Fruit fly (Drosophila melanogaster) whole organism, wandering third instar larva: Measurements from ENCODE around the gene CG31279.
A peak's percentile ranks its signal among the peaks of the same experiment; 100 is the strongest.

Experiments used
- Abd-B ChIP-seq: fragments of >200 bp; optimal IDR thresholded peaks from 2 replicates; lab custom pipeline; 2017; ENCODE audit warnings: missing biosample characterization, missing genetic modification characterization
- CG32264 ChIP-seq: fragments of 200-800 bp; sonication (Bioruptor generic); optimal IDR thresholded peaks from 2 replicates; lab custom pipeline; 2016; ENCODE audit warnings: missing biosample characterization, missing genetic modification characterization
- Dfd ChIP-seq: fragments of >200 bp; optimal IDR thresholded peaks from 2 replicates; lab custom pipeline; 2017; ENCODE audit warnings: missing biosample characterization, missing genetic modification characterization
- GATAd ChIP-seq: sonication (Bioruptor generic); optimal IDR thresholded peaks from 2 replicates; lab custom pipeline; 2016; ENCODE audit warnings: missing biosample characterization, missing genetic modification characterization
- HLH106 ChIP-seq: fragments of 200-800 bp; optimal IDR thresholded peaks from 3 replicates; lab custom pipeline; 2019; ENCODE audit warnings: missing biosample characterization, mild to moderate bottlenecking, missing genetic modification characterization, moderate library complexity
- Hnf4 ChIP-seq: fragments of 200-800 bp; sonication (Bioruptor generic); optimal IDR thresholded peaks from 2 replicates; lab custom pipeline; 2016; ENCODE audit warnings: missing biosample characterization, mild to moderate bottlenecking, missing genetic modification characterization
- Hr83 ChIP-seq: fragments of 200-300 bp; sonication (Bioruptor generic); optimal IDR thresholded peaks from 2 replicates; lab custom pipeline; 2016; ENCODE audit warnings: missing biosample characterization, mild to moderate bottlenecking, missing genetic modification characterization, moderate library complexity; ENCODE audit not compliant: poor library complexity, severe bottlenecking
- Jra ChIP-seq: sonication (Bioruptor generic); optimal IDR thresholded peaks from 2 replicates; lab custom pipeline; 2016; ENCODE audit warnings: missing biosample characterization, missing genetic modification characterization
- Mio ChIP-seq: sonication (Bioruptor generic); optimal IDR thresholded peaks from 2 replicates; lab custom pipeline; 2016; ENCODE audit warnings: missing biosample characterization, missing genetic modification characterization
- Myc ChIP-seq: fragments of >200 bp; optimal IDR thresholded peaks from 2 replicates; lab custom pipeline; 2017
- N ChIP-seq: fragments of >200 bp; optimal IDR thresholded peaks from 2 replicates; lab custom pipeline; 2018; ENCODE audit warnings: missing biosample characterization, missing external identifiers, missing genetic modification characterization
- Rel ChIP-seq, 2 experiments: fragments of 200-800 bp; sonication (Bioruptor generic) in 1 of 2; optimal IDR thresholded peaks; 2 replicates in 1 of 2; 3 replicates in 1 of 2; lab custom pipeline; 2016 to 2019; ENCODE audit warnings: mild to moderate bottlenecking in 2 of 2, missing biosample characterization in 2 of 2, missing genetic modification characterization in 2 of 2, moderate library complexity in 1 of 2
- Sp1 ChIP-seq: fragments of 200-800 bp; sonication (Bioruptor generic); optimal IDR thresholded peaks from 3 replicates; lab custom pipeline; 2019; ENCODE audit warnings: missing biosample characterization, mild to moderate bottlenecking, missing genetic modification characterization, moderate library complexity
- Vsx2 ChIP-seq: fragments of 200-300, 225-300 bp; sonication (Bioruptor generic); optimal IDR thresholded peaks from 2 replicates; lab custom pipeline; 2018; ENCODE audit warnings: missing biosample characterization, missing genetic modification characterization; ENCODE audit not compliant: partially characterized antibody
- br ChIP-seq: fragments of 200-800 bp; sonication (Bioruptor generic); optimal IDR thresholded peaks from 2 replicates; lab custom pipeline; 2016; ENCODE audit warnings: missing biosample characterization, missing genetic modification characterization
- brk ChIP-seq: fragments of 200-800 bp; sonication (Bioruptor generic); optimal IDR thresholded peaks from 2 replicates; lab custom pipeline; 2016; ENCODE audit warnings: missing biosample characterization, mild to moderate bottlenecking, missing genetic modification characterization
- dl ChIP-seq, 2 experiments: fragments of 175-275, 200-275 bp in 1 of 2; fragments of 200-275 bp in 1 of 2; sonication (Bioruptor generic); optimal IDR thresholded peaks; lab custom pipeline; 2018; ENCODE audit warnings: mild to moderate bottlenecking in 2 of 2, missing biosample characterization in 2 of 2, missing genetic modification characterization in 2 of 2, moderate library complexity in 2 of 2; ENCODE audit not compliant: partially characterized antibody in 2 of 2, insufficient read depth in 1 of 2
- dmrt93B ChIP-seq: fragments of 200-800 bp; sonication (Bioruptor generic); optimal IDR thresholded peaks from 2 replicates; lab custom pipeline; 2018; ENCODE audit warnings: missing biosample characterization, mild to moderate bottlenecking, missing genetic modification characterization
- dsf ChIP-seq: sonication (Bioruptor generic); optimal IDR thresholded peaks from 2 replicates; lab custom pipeline; 2016; ENCODE audit warnings: missing biosample characterization, missing genetic modification characterization, borderline replicate concordance
- foxo ChIP-seq, 2 experiments: fragments of 200-800 bp; sonication (Bioruptor generic); optimal IDR thresholded peaks; 2 replicates in 1 of 2; 3 replicates in 1 of 2; lab custom pipeline; 2016 to 2017; ENCODE audit warnings: missing biosample characterization in 2 of 2, missing genetic modification characterization in 2 of 2
- fru ChIP-seq: fragments of 200-800 bp; sonication (Bioruptor generic); optimal IDR thresholded peaks from 3 replicates; lab custom pipeline; 2016; ENCODE audit warnings: missing biosample characterization, mild to moderate bottlenecking, missing genetic modification characterization
- h ChIP-seq: fragments of 200-800 bp; sonication (Bioruptor generic); optimal IDR thresholded peaks from 3 replicates; lab custom pipeline; 2016; ENCODE audit warnings: missing biosample characterization, mild to moderate bottlenecking, missing genetic modification characterization
- jim ChIP-seq: fragments of 175-275, 200-325 bp; sonication (Bioruptor generic); optimal IDR thresholded peaks from 2 replicates; lab custom pipeline; 2016; ENCODE audit warnings: missing biosample characterization, mild to moderate bottlenecking, missing genetic modification characterization
- pan ChIP-seq: fragments of >200 bp; optimal IDR thresholded peaks from 2 replicates; lab custom pipeline; 2017
- psq ChIP-seq: fragments of 200-800 bp; sonication (Bioruptor generic); optimal IDR thresholded peaks from 3 replicates; lab custom pipeline; 2017; ENCODE audit warnings: missing biosample characterization, mild to moderate bottlenecking, missing genetic modification characterization, moderate library complexity
- rgr ChIP-seq: fragments of 200-800 bp; sonication (Bioruptor generic); optimal IDR thresholded peaks from 3 replicates; lab custom pipeline; 2016; ENCODE audit warnings: missing biosample characterization, mild to moderate bottlenecking, missing genetic modification characterization
- sage ChIP-seq: fragments of 200-800 bp; sonication (Bioruptor generic); optimal IDR thresholded peaks from 2 replicates; lab custom pipeline; 2016; ENCODE audit warnings: missing biosample characterization, mild to moderate bottlenecking, missing genetic modification characterization
- sv ChIP-seq: fragments of 200-800 bp; sonication (Bioruptor generic); optimal IDR thresholded peaks from 3 replicates; lab custom pipeline; 2016; ENCODE audit warnings: missing biosample characterization, missing genetic modification characterization
- tai ChIP-seq: sonication (Bioruptor generic); optimal IDR thresholded peaks from 2 replicates; lab custom pipeline; 2016; ENCODE audit warnings: missing biosample characterization, missing genetic modification characterization
- usp ChIP-seq: fragments of >200 bp; optimal IDR thresholded peaks from 2 replicates; lab custom pipeline; 2017; ENCODE audit warnings: missing biosample characterization, missing genetic modification characterization

Gene CG31279

dm6 chr3R:16408434-16408833 lies 22.0 kb upstream of the CG31279 start:
- TF ChIP-seq jim (GFP tag; lab: Kevin White, UChicago) (no peak), Hnf4 (GFP tag; lab: Kevin White, UChicago) (no peak), dl (GFP tag; optimal IDR thresholded peaks at IDR 0.05; lab: Kevin White, UChicago; ENCODE audit: insufficient read depth in 1 of 2, partially characterized antibody in 2 of 2) (no peak), CG32264 (GFP tag; lab: Kevin White, UChicago) (no peak), Myc (no peak), tai (GFP tag; lab: Kevin White, UChicago) (no peak), dsf (GFP tag; lab: Kevin White, UChicago) (no peak), Dfd (GFP tag; lab: Kevin White, UChicago) (no peak), Sp1 (GFP tag; lab: Kevin White, UChicago) (no peak), sv (GFP tag; lab: Kevin White, UChicago) (no peak)

dm6 chr3R:16410706-16411105 lies 19.8 kb upstream of the CG31279 start:
- TF ChIP-seq Jra = no peak
- no peak for TF ChIP-seq rgr
- TF ChIP-seq usp (GFP tag; lab: Kevin White, UChicago) = no peak
- TF ChIP-seq Dfd (GFP tag; lab: Kevin White, UChicago) = no peak
- TF ChIP-seq dsf (GFP tag; lab: Kevin White, UChicago) = no peak
- TF ChIP-seq Myc = no peak
- no peak for TF ChIP-seq dl (GFP tag; optimal IDR thresholded peaks at IDR 0.05; lab: Kevin White, UChicago; ENCODE audit: insufficient read depth in 1 of 2, partially characterized antibody in 2 of 2)
- no peak for TF ChIP-seq Abd-B
- no peak for TF ChIP-seq Vsx2 (GFP tag; lab: Kevin White, UChicago)
- TF ChIP-seq Mio (GFP tag; lab: Kevin White, UChicago) = no peak

dm6 chr3R:16413734-16414133 lies 16.7 kb upstream of the CG31279 start:
- no peak for TF ChIP-seq jim (GFP tag; lab: Kevin White, UChicago)
- TF ChIP-seq br (GFP tag; lab: Kevin White, UChicago) = no peak
- no peak for TF ChIP-seq N
- TF ChIP-seq Abd-B = no peak
- no peak for TF ChIP-seq sage
- no peak for TF ChIP-seq Hr83 (GFP tag; lab: Kevin White, UChicago)
- no peak for TF ChIP-seq HLH106
- no peak for TF ChIP-seq Vsx2 (GFP tag; lab: Kevin White, UChicago)
- TF ChIP-seq brk (GFP tag; lab: Kevin White, UChicago) = no peak
- no peak for TF ChIP-seq dmrt93B (GFP tag; lab: Kevin White, UChicago)
- no peak for TF ChIP-seq Myc
- no peak for TF ChIP-seq psq (GFP tag; lab: Kevin White, UChicago)

dm6 chr3R:16416508-16416907 lies 14.0 kb upstream of the CG31279 start:
- TF ChIP-seq GATAd (GFP tag; lab: Kevin White, UChicago) (no peak), Dfd (GFP tag; lab: Kevin White, UChicago) (peak; percentile 19), jim (GFP tag; lab: Kevin White, UChicago) (no peak)

- TF ChIP-seq Sp1 (GFP tag; lab: Kevin White, UChicago) = peak; percentile 30
- no peak for TF ChIP-seq h (GFP tag; lab: Kevin White, UChicago)
Observed at dm6 chr3R:16423323-16423722, 7.2 kb upstream of the CG31279 start.

- TF ChIP-seq usp (GFP tag; lab: Kevin White, UChicago) (no peak), sv (GFP tag; lab: Kevin White, UChicago) (no peak), N (no peak), Rel (GFP tag; optimal IDR thresholded peaks at IDR 0.05; lab: Kevin White, UChicago) (no peak), Rel (tag; optimal IDR thresholded peaks at IDR 0.05; lab: Kevin White, UChicago) (no peak), pan (lab: Kevin White, UChicago) (no peak)
- TF ChIP-seq, all 38 proteins: peak for 0
Observed at dm6 chr3R:16427520-16427919, 3.0 kb upstream of the CG31279 start.

- TF ChIP-seq HLH106 (peak; percentile 13), Hnf4 (GFP tag; lab: Kevin White, UChicago) (peak; percentile 66), fru (no peak), rgr (peak; percentile 27), Sp1 (GFP tag; lab: Kevin White, UChicago) (peak; percentile 1), jim (GFP tag; lab: Kevin White, UChicago) (no peak), sage (no peak), br (GFP tag; lab: Kevin White, UChicago) (peak; percentile 25), Hr83 (GFP tag; lab: Kevin White, UChicago) (peak; percentile 19), Myc (peak; percentile 85), Rel (GFP tag; optimal IDR thresholded peaks at IDR 0.05; lab: Kevin White, UChicago) (no peak), Rel (tag; optimal IDR thresholded peaks at IDR 0.05; lab: Kevin White, UChicago) (peak; percentile 6), foxo (GFP tag; optimal IDR thresholded peaks at IDR 0.05; lab: Kevin White, UChicago) (peak in 1 of 2 experiments; percentile 20), dl (GFP tag; optimal IDR thresholded peaks at IDR 0.05; lab: Kevin White, UChicago; ENCODE audit: insufficient read depth in 1 of 2, partially characterized antibody in 2 of 2) (no peak), N (peak; percentile 60)
- TF ChIP-seq, all 38 proteins: peak for 10
Observed at dm6 chr3R:16431707-16432106, 1.2 kb downstream of the CG31279 start.
